Worm (Caenorhabditis elegans) whole organism, L3 larva: ENCODE data around the gene sra-10.

Experiments used
- ZK546.5 ChIP-seq: sonication (generic microtip); optimal IDR thresholded peaks from 2 replicates; lab custom pipeline; 2017; ENCODE audit warnings: missing biosample characterization, missing genetic modification characterization
- aly-2 ChIP-seq: fragments of 150-350 bp; optimal IDR thresholded peaks from 2 replicates; lab custom pipeline; 2014; ENCODE audit warnings: missing biosample characterization, missing genetic modification characterization
- ceh-28 ChIP-seq: fragments of 150-350 bp; optimal IDR thresholded peaks from 2 replicates; lab custom pipeline; 2014; ENCODE audit warnings: missing biosample characterization, missing genetic modification reagents, missing genetic modification characterization
- ceh-82 ChIP-seq: fragments of 150-350 bp; optimal IDR thresholded peaks from 2 replicates; lab custom pipeline; 2014; ENCODE audit warnings: missing biosample characterization, missing genetic modification characterization
- ceh-9 ChIP-seq: sonication (generic microtip); optimal IDR thresholded peaks from 2 replicates; lab custom pipeline; 2018; ENCODE audit warnings: missing biosample characterization, missing genetic modification characterization
- daf-12 ChIP-seq: fragments of 150-350 bp; optimal IDR thresholded peaks from 2 replicates; lab custom pipeline; 2014; ENCODE audit warnings: missing biosample characterization, missing genetic modification reagents, missing genetic modification characterization
- elt-1 ChIP-seq: fragments of 150-350 bp; optimal IDR thresholded peaks from 2 replicates; lab custom pipeline; 2014; ENCODE audit warnings: missing biosample characterization, missing genetic modification characterization
- elt-2 ChIP-seq: sonication (generic microtip); optimal IDR thresholded peaks from 2 replicates; lab custom pipeline; 2016; ENCODE audit warnings: missing genetic modification reagents, mild to moderate bottlenecking, missing genetic modification characterization, missing compliant biosample characterization
- eor-1 ChIP-seq, 2 experiments: fragments of 150-350 bp; optimal IDR thresholded peaks; 2 replicates each; lab custom pipeline; 2014 to 2018; ENCODE audit warnings: missing biosample characterization in 2 of 2, missing genetic modification characterization in 2 of 2
- fkh-2 ChIP-seq: fragments of 150-350 bp; optimal IDR thresholded peaks from 2 replicates; lab custom pipeline; 2014; ENCODE audit warnings: missing biosample characterization, missing genetic modification reagents, missing genetic modification characterization
- hmg-11 ChIP-seq: sonication (generic microtip); optimal IDR thresholded peaks from 2 replicates; lab custom pipeline; 2016; ENCODE audit warnings: missing genetic modification characterization, missing compliant biosample characterization
- mdl-1 ChIP-seq: fragments of 150-350 bp; optimal IDR thresholded peaks from 2 replicates; lab custom pipeline; 2014; ENCODE audit warnings: missing biosample characterization, missing genetic modification characterization
- mml-1 ChIP-seq: fragments of 150-350 bp; sonication (generic microtip); optimal IDR thresholded peaks from 3 replicates; lab custom pipeline; 2014; ENCODE audit warnings: missing biosample characterization, missing genetic modification characterization
- nfya-1 ChIP-seq: sonication (generic microtip); optimal IDR thresholded peaks from 2 replicates; lab custom pipeline; 2017; ENCODE audit warnings: missing genetic modification characterization, mild to moderate bottlenecking, missing compliant biosample characterization, antibody characterized with exemption, moderate library complexity; ENCODE audit not compliant: insufficient read depth
- nhr-11 ChIP-seq: fragments of 150-350 bp; optimal IDR thresholded peaks from 2 replicates; lab custom pipeline; 2014; ENCODE audit warnings: missing biosample characterization, missing genetic modification characterization
- nhr-12 ChIP-seq: fragments of 150-350 bp; optimal IDR thresholded peaks from 2 replicates; lab custom pipeline; 2014; ENCODE audit warnings: missing biosample characterization, missing genetic modification characterization
- nhr-23 ChIP-seq: fragments of 150-350 bp; optimal IDR thresholded peaks from 2 replicates; lab custom pipeline; 2014; ENCODE audit warnings: missing biosample characterization, missing genetic modification reagents, missing genetic modification characterization
- nhr-25 ChIP-seq: sonication (generic microtip); optimal IDR thresholded peaks from 2 replicates; lab custom pipeline; 2017; ENCODE audit warnings: missing biosample characterization, missing genetic modification characterization
- nhr-28 ChIP-seq: fragments of 150-350 bp; optimal IDR thresholded peaks from 2 replicates; lab custom pipeline; 2014; ENCODE audit warnings: missing biosample characterization, missing genetic modification characterization
- nhr-67 ChIP-seq: fragments of 150-350 bp; optimal IDR thresholded peaks from 2 replicates; lab custom pipeline; 2014; ENCODE audit warnings: missing biosample characterization, missing genetic modification characterization
- nhr-77 ChIP-seq: fragments of 150-350 bp; optimal IDR thresholded peaks from 2 replicates; lab custom pipeline; 2014; ENCODE audit warnings: missing biosample characterization, missing genetic modification characterization
- pha-4 ChIP-seq: fragments of 150-350 bp; optimal IDR thresholded peaks from 2 replicates; lab custom pipeline; 2014; ENCODE audit warnings: missing biosample characterization, missing genetic modification reagents, missing genetic modification characterization
- pqm-1 ChIP-seq: fragments of 150-350 bp; optimal IDR thresholded peaks from 2 replicates; lab custom pipeline; 2017; ENCODE audit warnings: missing biosample characterization, missing genetic modification characterization, inconsistent platforms
- skn-1 ChIP-seq: fragments of 150-350 bp; optimal IDR thresholded peaks from 2 replicates; lab custom pipeline; 2014; ENCODE audit warnings: missing biosample characterization, missing genetic modification characterization
- tbx-2 ChIP-seq: sonication (generic microtip); optimal IDR thresholded peaks from 2 replicates; lab custom pipeline; 2016; ENCODE audit warnings: mild to moderate bottlenecking, missing genetic modification characterization, missing compliant biosample characterization
- ztf-11 ChIP-seq: fragments of 150-350 bp; optimal IDR thresholded peaks from 2 replicates; lab custom pipeline; 2014; ENCODE audit warnings: missing biosample characterization, missing genetic modification characterization

sra-10 gene

DNA sequence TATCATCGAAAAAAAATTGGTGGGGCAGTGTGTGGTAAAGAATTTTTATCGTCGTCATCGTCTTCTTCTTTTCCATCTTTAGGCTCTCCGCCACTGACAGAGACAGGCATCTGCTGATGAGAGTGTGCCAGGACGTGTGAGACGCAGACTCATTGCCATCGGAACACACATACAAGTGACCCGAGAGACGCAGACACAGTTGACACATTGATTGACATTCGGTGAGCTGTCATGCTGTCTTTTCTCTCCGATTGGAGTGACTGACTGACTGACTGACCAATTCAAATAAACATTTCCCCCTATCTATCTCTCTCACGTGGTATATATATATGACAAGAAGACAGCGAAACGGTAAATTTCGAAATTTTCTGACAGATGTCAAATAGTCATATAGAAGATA lies 43.8 kb downstream of the sra-10 start (continued):
- peak; percentile 51 for TF ChIP-seq skn-1 (tag; lab: Kevin White, UChicago)

DNA sequence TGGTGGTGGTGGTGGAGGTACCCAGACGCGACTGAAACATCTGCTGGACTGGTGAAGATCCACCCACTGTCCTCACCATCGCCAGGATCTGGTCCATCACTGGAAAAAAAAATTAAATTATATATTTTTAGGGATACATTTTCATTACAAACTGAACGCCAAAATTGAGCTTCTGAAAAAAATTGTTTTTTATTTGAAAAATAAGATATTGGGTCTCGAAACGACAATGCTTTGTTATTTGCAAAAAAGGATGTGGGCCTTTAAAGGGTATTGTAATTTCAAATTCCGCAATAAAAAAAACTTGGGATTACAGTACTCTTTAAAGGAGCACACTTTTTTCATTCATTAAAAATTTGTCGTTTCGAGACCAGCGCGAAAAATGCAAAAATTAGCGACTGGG lies 45.0 kb downstream of the sra-10 start, which contains the start of gene M106.2:
Gene M106.2 (minus strand): TSS at position 101 of the 400 bp plus-strand sequence.
- TF ChIP-seq ztf-11 (no peak), eor-1 (tag; optimal IDR thresholded peaks at IDR 0.05; lab: Kevin White, UChicago) (no peak), ceh-82 (tag; lab: Kevin White, UChicago) (no peak), pqm-1 (tag; lab: Kevin White, UChicago) (no peak), ZK546.5 (tag; lab: Kevin White, UChicago) (no peak), mml-1 (tag; lab: Kevin White, UChicago) (no peak), daf-12 (tag; lab: Kevin White, UChicago) (no peak), skn-1 (tag; lab: Kevin White, UChicago) (no peak), mdl-1 (tag; lab: Kevin White, UChicago) (no peak), nhr-67 (tag; lab: Kevin White, UChicago) (no peak)

DNA sequence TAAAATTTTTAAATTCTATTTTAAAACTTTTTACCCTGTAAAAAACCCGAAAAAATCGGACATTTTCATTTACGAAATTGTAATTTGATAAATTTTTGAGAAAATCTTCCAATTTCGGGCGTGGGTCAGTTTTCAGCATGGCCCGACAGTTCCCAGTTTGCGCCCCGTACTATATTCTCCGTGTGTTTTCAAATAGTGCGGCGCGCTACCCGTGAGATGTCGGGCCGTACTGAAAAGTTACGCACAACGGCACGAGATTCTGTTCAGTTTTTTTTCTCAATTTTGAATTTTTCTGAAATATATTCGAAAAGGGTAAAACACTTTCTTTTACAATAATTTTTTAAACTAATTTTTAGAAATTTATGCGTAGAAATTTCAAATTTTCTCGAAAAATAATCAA lies 47.8 kb downstream of the sra-10 start:
- no peak for TF ChIP-seq elt-2 (tag; lab: Kevin White, UChicago)
- TF ChIP-seq fkh-2 (tag; lab: Kevin White, UChicago), result no peak
- no peak for TF ChIP-seq pha-4 (tag; lab: Kevin White, UChicago)
- no peak for TF ChIP-seq tbx-2

DNA sequence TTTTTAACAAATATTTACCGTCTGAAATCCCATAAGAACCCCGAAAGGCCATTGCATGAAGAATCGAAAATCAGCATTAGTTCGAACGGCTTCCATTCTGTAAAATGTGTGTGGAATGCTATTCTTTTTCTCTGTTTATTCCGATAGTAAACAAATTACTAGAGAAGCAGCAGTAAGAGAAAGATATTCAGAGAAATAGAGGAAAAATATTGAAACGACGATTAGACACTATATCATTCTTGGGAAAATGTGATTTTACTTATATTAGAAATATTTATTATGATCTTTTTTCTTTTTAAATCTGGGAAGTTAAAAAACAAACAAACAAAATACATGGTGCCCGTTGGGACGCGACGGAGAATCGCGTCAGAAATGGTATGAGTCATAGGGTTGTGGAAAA lies 51.4 kb downstream of the sra-10 start, which contains the start of gene M106.8:
Gene M106.8 (minus strand): TSS at position 101 of the 400 bp plus-strand sequence.
- TF ChIP-seq aly-2 (tag; lab: Kevin White, UChicago), result no peak
- TF ChIP-seq ztf-11, result no peak
- no peak for TF ChIP-seq nhr-77 (tag; lab: Kevin White, UChicago)
- no peak for TF ChIP-seq ceh-82 (tag; lab: Kevin White, UChicago)
- no peak for TF ChIP-seq nhr-25
- no peak for TF ChIP-seq nhr-23 (tag; lab: Kevin White, UChicago)
- no peak for TF ChIP-seq nhr-11 (tag; lab: Kevin White, UChicago)
- no peak for TF ChIP-seq mml-1 (tag; lab: Kevin White, UChicago)
- no peak for TF ChIP-seq pha-4 (tag; lab: Kevin White, UChicago)
- TF ChIP-seq tbx-2, result no peak
- TF ChIP-seq ceh-9, result no peak
- TF ChIP-seq elt-1, result no peak
- TF ChIP-seq nhr-12, result no peak
- no peak for TF ChIP-seq nhr-28
- TF ChIP-seq ceh-28 (tag; lab: Kevin White, UChicago), result no peak
- no peak for TF ChIP-seq mdl-1 (tag; lab: Kevin White, UChicago)
- TF ChIP-seq hmg-11 (tag; lab: Kevin White, UChicago), result no peak
- TF ChIP-seq ZK546.5 (tag; lab: Kevin White, UChicago), result no peak
- TF ChIP-seq nfya-1, result no peak
